Worm (Caenorhabditis elegans): ENCODE data around the gene cox-6C.
A peak's percentile ranks its signal among the peaks of the same experiment; 100 is the strongest.

The cox-6C gene

ce11 chrIV:125881-126781 lies at the start of gene cox-6C, which contains the start of gene grld-1:
cox-6C (plus strand) TSS chrIV:126731.
grld-1 (minus strand) TSS chrIV:125931.
- TF ChIP-seq unc-55 (GFP tag; optimal IDR thresholded peaks at IDR 0.05) (no peak), T23F11.4 (GFP tag; optimal IDR thresholded peaks at IDR 0.05) (no peak), ceh-9 (tag; optimal IDR thresholded peaks at IDR 0.05) (no peak), fax-1 (tag; optimal IDR thresholded peaks at IDR 0.05) (no peak), ceh-24 (tag; optimal IDR thresholded peaks at IDR 0.05) (no peak), ceh-30 (tag; optimal IDR thresholded peaks at IDR 0.05) (no peak), nhr-232 (tag; optimal IDR thresholded peaks at IDR 0.05) (no peak), zip-5 (tag; optimal IDR thresholded peaks at IDR 0.05) (no peak), unc-42 (tag; optimal IDR thresholded peaks at IDR 0.05) (peak; percentile 27), ceh-14 (tag; optimal IDR thresholded peaks at IDR 0.05) (peak; percentile 7), elt-2 (tag; optimal IDR thresholded peaks at IDR 0.05) (peak; percentile 36), ztf-16 (tag; optimal IDR thresholded peaks at IDR 0.05) (no peak), unc-3 (GFP tag; conservative IDR thresholded peaks at IDR 0.05) (no peak), unc-3 (tag; optimal IDR thresholded peaks at IDR 0.05) (no peak), eyg-1 (tag; optimal IDR thresholded peaks at IDR 0.05) (no peak), ref-2 (tag; optimal IDR thresholded peaks at IDR 0.05) (no peak), ceh-48 (tag; optimal IDR thresholded peaks at IDR 0.05) (peak; percentile 69), Y22D7AL.16 (tag; optimal IDR thresholded peaks at IDR 0.05) (no peak), ceh-6 (GFP tag; optimal IDR thresholded peaks at IDR 0.05) (no peak), ceh-31 (tag; optimal IDR thresholded peaks at IDR 0.05) (peak; percentile 55), ceh-18 (tag; optimal IDR thresholded peaks at IDR 0.05) (no peak), pros-1 (tag; optimal IDR thresholded peaks at IDR 0.05) (no peak), npax-4 (tag; optimal IDR thresholded peaks at IDR 0.05) (no peak), syd-9 (tag; optimal IDR thresholded peaks at IDR 0.05) (no peak), sdc-2 (tag; optimal IDR thresholded peaks at IDR 0.05) (no peak), ets-4 (tag; optimal IDR thresholded peaks at IDR 0.05) (peak; percentile 16), pat-9 (tag; optimal IDR thresholded peaks at IDR 0.05) (no peak), hlh-8 (tag; optimal IDR thresholded peaks at IDR 0.05) (no peak), hlh-13 (GFP tag; optimal IDR thresholded peaks at IDR 0.05) (no peak), ceh-34 (tag; optimal IDR thresholded peaks at IDR 0.05) (peak; percentile 78), tbx-2 (tag; optimal IDR thresholded peaks at IDR 0.05) (peak; percentile 6), nfya-1 (tag; optimal IDR thresholded peaks at IDR 0.05) (peak; percentile 59), ceh-2 (tag; optimal IDR thresholded peaks at IDR 0.05) (no peak), K09A11.1 (tag; optimal IDR thresholded peaks at IDR 0.05; ENCODE audit: insufficient read depth) (peak; percentile 58), tbx-7 (tag; optimal IDR thresholded peaks at IDR 0.05) (no peak), hlh-15 (tag; optimal IDR thresholded peaks at IDR 0.05) (no peak)

DNA sequence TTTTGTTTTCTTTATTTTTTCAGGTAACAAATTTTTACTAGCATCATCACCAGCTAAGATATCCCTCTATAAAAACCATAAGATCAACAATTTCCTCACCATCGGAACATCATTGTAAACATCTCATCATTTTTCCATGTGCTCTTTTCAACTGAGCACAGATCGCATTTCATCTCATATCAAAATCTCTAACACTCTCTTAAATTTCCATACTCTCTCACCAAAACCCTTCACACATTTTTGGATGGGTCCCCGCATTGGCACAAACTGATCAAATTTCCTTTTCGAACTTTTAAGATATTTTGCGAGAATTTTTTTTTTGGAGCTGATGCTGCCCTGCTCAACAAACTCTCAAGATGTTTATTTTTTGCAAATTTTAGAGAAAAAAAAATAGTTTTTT lies 49.1 kb upstream of the cox-6C start:
- TF ChIP-seq hlh-6 (tag; optimal IDR thresholded peaks at IDR 0.05) (no peak), ceh-18 (tag; optimal IDR thresholded peaks at IDR 0.05) (no peak), elt-4 (tag; optimal IDR thresholded peaks at IDR 0.05) (no peak), ref-2 (tag; optimal IDR thresholded peaks at IDR 0.05) (no peak), nhr-232 (tag; optimal IDR thresholded peaks at IDR 0.05) (no peak), pat-9 (tag; optimal IDR thresholded peaks at IDR 0.05) (no peak), npax-4 (tag; optimal IDR thresholded peaks at IDR 0.05) (no peak), ceh-24 (tag; optimal IDR thresholded peaks at IDR 0.05) (no peak), ama-1 (optimal IDR thresholded peaks at IDR 0.05) (no peak), lin-11 (tag; optimal IDR thresholded peaks at IDR 0.05) (no peak), pag-3 (tag; optimal IDR thresholded peaks at IDR 0.05; ENCODE audit: borderline replicate concordance) (no peak), unc-55 (GFP tag; optimal IDR thresholded peaks at IDR 0.05) (no peak), zip-5 (tag; optimal IDR thresholded peaks at IDR 0.05) (no peak), ceh-34 (tag; optimal IDR thresholded peaks at IDR 0.05) (no peak), sox-4 (tag; optimal IDR thresholded peaks at IDR 0.05) (no peak), fax-1 (tag; optimal IDR thresholded peaks at IDR 0.05) (no peak), pqm-1 (tag; optimal IDR thresholded peaks at IDR 0.05) (no peak), ztf-16 (tag; optimal IDR thresholded peaks at IDR 0.05) (no peak)
